Fruit fly (Drosophila melanogaster) whole organism, wandering third instar larva: Measurements from ENCODE around the gene CG33969.

Source experiments
- CG32264 ChIP-seq: fragments of 200-800 bp; sonication (Bioruptor generic); optimal IDR thresholded peaks from 2 replicates; lab custom pipeline; 2016; ENCODE audit warnings: missing biosample characterization, missing genetic modification characterization
- Dfd ChIP-seq: fragments of >200 bp; optimal IDR thresholded peaks from 2 replicates; lab custom pipeline; 2017; ENCODE audit warnings: missing biosample characterization, missing genetic modification characterization
- Dif ChIP-seq: fragments of 200-275, 200-300 bp; sonication (Bioruptor generic); optimal IDR thresholded peaks from 2 replicates; lab custom pipeline; 2018; ENCODE audit warnings: missing biosample characterization, missing genetic modification characterization; ENCODE audit not compliant: partially characterized antibody
- Jra ChIP-seq: sonication (Bioruptor generic); optimal IDR thresholded peaks from 2 replicates; lab custom pipeline; 2016; ENCODE audit warnings: missing biosample characterization, missing genetic modification characterization
- Myc ChIP-seq: fragments of >200 bp; optimal IDR thresholded peaks from 2 replicates; lab custom pipeline; 2017
- OdsH ChIP-seq: fragments of 200-800 bp; sonication (Bioruptor generic); optimal IDR thresholded peaks from 2 replicates; lab custom pipeline; 2016; ENCODE audit warnings: missing biosample characterization, mild to moderate bottlenecking, missing genetic modification characterization
- Vsx2 ChIP-seq: fragments of 200-300, 225-300 bp; sonication (Bioruptor generic); optimal IDR thresholded peaks from 2 replicates; lab custom pipeline; 2018; ENCODE audit warnings: missing biosample characterization, missing genetic modification characterization; ENCODE audit not compliant: partially characterized antibody
- br ChIP-seq: fragments of 200-800 bp; sonication (Bioruptor generic); optimal IDR thresholded peaks from 2 replicates; lab custom pipeline; 2016; ENCODE audit warnings: missing biosample characterization, missing genetic modification characterization
- h ChIP-seq: fragments of 200-800 bp; sonication (Bioruptor generic); optimal IDR thresholded peaks from 3 replicates; lab custom pipeline; 2016; ENCODE audit warnings: missing biosample characterization, mild to moderate bottlenecking, missing genetic modification characterization
- psq ChIP-seq: fragments of 200-800 bp; sonication (Bioruptor generic); optimal IDR thresholded peaks from 3 replicates; lab custom pipeline; 2017; ENCODE audit warnings: missing biosample characterization, mild to moderate bottlenecking, missing genetic modification characterization, moderate library complexity
- sage ChIP-seq: fragments of 200-800 bp; sonication (Bioruptor generic); optimal IDR thresholded peaks from 2 replicates; lab custom pipeline; 2016; ENCODE audit warnings: missing biosample characterization, mild to moderate bottlenecking, missing genetic modification characterization
- tai ChIP-seq: sonication (Bioruptor generic); optimal IDR thresholded peaks from 2 replicates; lab custom pipeline; 2016; ENCODE audit warnings: missing biosample characterization, missing genetic modification characterization
- usp ChIP-seq: fragments of >200 bp; optimal IDR thresholded peaks from 2 replicates; lab custom pipeline; 2017; ENCODE audit warnings: missing biosample characterization, missing genetic modification characterization
- woc ChIP-seq: sonication (Bioruptor generic); optimal IDR thresholded peaks from 2 replicates; lab custom pipeline; 2016; ENCODE audit warnings: missing biosample characterization, mild to moderate bottlenecking, missing genetic modification characterization

dm6 chr3L:20385408-20385807, 7.9 kb downstream of the CG33969 start:
- TF ChIP-seq Dif (GFP tag; lab: Kevin White, UChicago) (no peak), CG32264 (GFP tag; lab: Kevin White, UChicago) (no peak), Myc (lab: Kevin White, UChicago) (no peak), tai (GFP tag; lab: Kevin White, UChicago) (no peak), Vsx2 (GFP tag; lab: Kevin White, UChicago) (no peak), Jra (GFP tag; lab: Kevin White, UChicago) (no peak), br (GFP tag; lab: Kevin White, UChicago) (no peak), sage (GFP tag; lab: Kevin White, UChicago) (no peak), Dfd (GFP tag; lab: Kevin White, UChicago) (no peak), usp (GFP tag; lab: Kevin White, UChicago) (no peak), h (no peak), psq (GFP tag; lab: Kevin White, UChicago) (no peak), OdsH (GFP tag; lab: Kevin White, UChicago) (no peak), woc (GFP tag; lab: Kevin White, UChicago) (no peak)
